Fruit fly (Drosophila melanogaster): ENCODE measurements around the gene Rsf1.

- no peak for TF ChIP-seq EcR (GFP tag; optimal IDR thresholded peaks at IDR 0.05)
- TF ChIP-seq CG13204 (GFP tag; optimal IDR thresholded peaks at IDR 0.05): no peak
- TF ChIP-seq CG14655 (GFP tag; optimal IDR thresholded peaks at IDR 0.05): no peak
Observed at dm6 chr2L:10222550-10223231, 40.7 kb downstream of the Rsf1 start, which contains the start of gene Bcs1.

Data from whole organism, pupa.